Fruit fly (Drosophila melanogaster): ENCODE data around the gene Or71a.

The Or71a gene

DNA sequence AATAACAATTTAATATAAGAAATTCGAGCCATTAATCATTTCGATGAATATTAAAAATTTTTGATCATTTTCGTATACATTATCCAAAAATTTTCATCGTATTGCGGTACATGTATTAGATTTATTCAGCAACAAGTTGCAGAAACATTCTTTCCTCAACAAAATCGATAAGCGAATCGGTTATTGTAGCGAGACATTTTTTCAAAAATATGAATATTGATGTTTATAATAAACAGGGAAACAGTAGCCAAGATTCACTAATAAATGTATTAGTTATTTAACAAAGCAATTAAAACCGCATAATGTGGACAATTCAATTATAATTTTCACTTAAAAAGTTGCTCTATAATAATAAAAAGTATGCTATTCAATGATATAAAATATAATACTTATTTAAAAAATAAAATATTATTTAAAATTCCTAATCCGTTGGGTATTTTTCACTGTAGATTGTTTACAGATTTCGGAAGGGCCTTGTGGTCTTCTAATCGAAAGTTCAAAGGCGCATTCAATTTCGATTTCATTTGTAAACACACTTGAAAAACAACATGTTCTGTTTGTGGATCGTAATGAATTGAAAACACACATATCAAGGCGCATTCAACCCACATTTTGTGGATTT is 10.9 kb upstream of the Or71a start (continued):
- TF ChIP-seq CG11560 (tag; IDR thresholded peaks at IDR 0.05): no peak
- TF ChIP-seq CG5953 (GFP tag; IDR thresholded peaks at IDR 0.05): no peak
- no peak for TF ChIP-seq CG3407 (GFP tag; optimal IDR thresholded peaks at IDR 0.05)
- TF ChIP-seq CG13123 (GFP tag; optimal IDR thresholded peaks at IDR 0.05): no peak
- TF ChIP-seq lov (optimal IDR thresholded peaks at IDR 0.05): no peak
- TF ChIP-seq lov (GFP tag; IDR thresholded peaks at IDR 0.05): no peak
- TF ChIP-seq fu2 (GFP tag; optimal IDR thresholded peaks at IDR 0.05): no peak
- no peak for TF ChIP-seq CG15696 (tag; optimal IDR thresholded peaks at IDR 0.05)
- TF ChIP-seq CG17568 (GFP tag; optimal IDR thresholded peaks at IDR 0.05): no peak
- no peak for TF ChIP-seq Ets97D (GFP tag; optimal IDR thresholded peaks at IDR 0.05)
- TF ChIP-seq YL-1 (GFP tag; optimal IDR thresholded peaks at IDR 0.05): no peak
- no peak for TF ChIP-seq Abd-B (GFP tag; optimal IDR thresholded peaks at IDR 0.05)
- TF ChIP-seq tin (GFP tag; optimal IDR thresholded peaks at IDR 0.05): no peak
- TF ChIP-seq CG9817 (tag; optimal IDR thresholded peaks at IDR 0.05): no peak
- TF ChIP-seq NFAT (GFP tag; IDR thresholded peaks at IDR 0.05): no peak
- no peak for TF ChIP-seq CG8281 (tag; optimal IDR thresholded peaks at IDR 0.05)
- TF ChIP-seq chn (GFP tag; optimal IDR thresholded peaks at IDR 0.05): no peak
- no peak for TF ChIP-seq tx (GFP tag; optimal IDR thresholded peaks at IDR 0.05)
- peak; percentile 15 for TF ChIP-seq Meics (GFP tag; optimal IDR thresholded peaks at IDR 0.05)
- TF ChIP-seq shn (GFP tag; optimal IDR thresholded peaks at IDR 0.05): no peak
- no peak for TF ChIP-seq sima (GFP tag; optimal IDR thresholded peaks at IDR 0.05)
- TF ChIP-seq br (optimal IDR thresholded peaks at IDR 0.05): no peak
- peak; percentile 98 for TF ChIP-seq CG11504 (tag; optimal IDR thresholded peaks at IDR 0.05)
- peak; percentile 32 for TF ChIP-seq D19A (tag; optimal IDR thresholded peaks at IDR 0.05)
- TF ChIP-seq CG11398 (GFP tag; optimal IDR thresholded peaks at IDR 0.05): no peak
- peak; percentile 57 for TF ChIP-seq CG15601 (tag; optimal IDR thresholded peaks at IDR 0.05)
- no peak for TF ChIP-seq Max (GFP tag; optimal IDR thresholded peaks at IDR 0.05)
- no peak for TF ChIP-seq jing (GFP tag; optimal IDR thresholded peaks at IDR 0.05)
- no peak for TF ChIP-seq eve (GFP tag; optimal IDR thresholded peaks at IDR 0.05)
- no peak for TF ChIP-seq org-1 (GFP tag; optimal IDR thresholded peaks at IDR 0.05)
- TF ChIP-seq CG18619 (GFP tag; optimal IDR thresholded peaks at IDR 0.05): no peak
- peak; percentile 37 for TF ChIP-seq Sox100B (GFP tag; optimal IDR thresholded peaks at IDR 0.05)
- no peak for TF ChIP-seq dmrt11E (tag; optimal IDR thresholded peaks at IDR 0.05)
- no peak for TF ChIP-seq CG34376 (GFP tag; optimal IDR thresholded peaks at IDR 0.05)
- peak; percentile 27 for TF ChIP-seq CG10979 (tag; optimal IDR thresholded peaks at IDR 0.05)
- no peak for TF ChIP-seq CG10543 (GFP tag; optimal IDR thresholded peaks at IDR 0.05)
- no peak for TF ChIP-seq TFAM (GFP tag; optimal IDR thresholded peaks at IDR 0.05)
- TF ChIP-seq ap (GFP tag; IDR thresholded peaks at IDR 0.05): no peak
- TF ChIP-seq ara (GFP tag; IDR thresholded peaks at IDR 0.05): no peak
- no peak for TF ChIP-seq HmgD (GFP tag; optimal IDR thresholded peaks at IDR 0.05)
- peak; percentile 48 for TF ChIP-seq CG31441 (GFP tag; IDR thresholded peaks at IDR 0.05)
- no peak for TF ChIP-seq tup (GFP tag; optimal IDR thresholded peaks at IDR 0.05)
- TF ChIP-seq disco-r (GFP tag; optimal IDR thresholded peaks at IDR 0.05): no peak
- TF ChIP-seq CG12236 (GFP tag; optimal IDR thresholded peaks at IDR 0.05): no peak
- no peak for TF ChIP-seq CG2116 (GFP tag; optimal IDR thresholded peaks at IDR 0.05)
- no peak for TF ChIP-seq Scr (GFP tag; IDR thresholded peaks at IDR 0.05; ENCODE audit: partially characterized antibody)
- TF ChIP-seq Rx (GFP tag; IDR thresholded peaks at IDR 0.05): no peak
- no peak for TF ChIP-seq CG10654 (GFP tag; optimal IDR thresholded peaks at IDR 0.05)
- TF ChIP-seq CG43689 (GFP tag; IDR thresholded peaks at IDR 0.05): no peak
- no peak for TF ChIP-seq CG2202 (tag; optimal IDR thresholded peaks at IDR 0.05)
- no peak for TF ChIP-seq CG7745 (tag; optimal IDR thresholded peaks at IDR 0.05)
- no peak for TF ChIP-seq sna (GFP tag; IDR thresholded peaks at IDR 0.05; ENCODE audit: partially characterized antibody)
